Worm (Caenorhabditis elegans): ENCODE measurements around the gene Y57G11B.5.

DNA sequence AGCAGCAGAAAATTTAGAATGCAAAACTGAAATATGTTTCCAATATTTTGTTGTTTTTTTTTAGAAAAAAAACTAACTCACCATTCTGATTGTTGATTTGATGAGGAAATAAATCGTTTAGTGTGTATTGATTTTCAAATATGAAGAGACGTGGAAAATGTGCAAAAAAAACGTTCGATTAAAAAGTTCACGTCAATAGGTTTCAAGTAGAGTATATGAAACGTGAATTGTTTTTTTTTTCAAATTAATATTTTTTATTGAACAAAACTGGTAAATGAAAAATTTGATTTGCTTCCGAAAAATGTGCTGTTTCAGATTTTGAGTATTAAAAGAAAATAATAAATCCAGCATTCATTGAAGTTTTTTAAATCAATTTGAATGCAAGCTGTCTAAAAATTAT, 6.3 kb downstream of the Y57G11B.5 start, which contains the start of gene irld-18:
- TF ChIP-seq W03F9.2 (tag; optimal IDR thresholded peaks at IDR 0.05) (no peak), him-1 (tag; optimal IDR thresholded peaks at IDR 0.05) (no peak)

Measured in whole organism, L4/young adult.